Worm (Caenorhabditis elegans) whole organism, L2 larva: ENCODE results near the gene F54F2.6.

Experiments
- C34F6.9 ChIP-seq: fragments of 150-350 bp; optimal IDR thresholded peaks from 2 replicates; lab custom pipeline; 2014; ENCODE audit warnings: missing biosample characterization, missing genetic modification characterization
- F13H6.1 ChIP-seq: sonication (generic microtip); optimal IDR thresholded peaks from 2 replicates; lab custom pipeline; 2016; ENCODE audit warnings: missing genetic modification characterization, missing compliant biosample characterization
- R02D3.7 ChIP-seq: fragments of 150-350 bp; optimal IDR thresholded peaks from 2 replicates; lab custom pipeline; 2014; ENCODE audit warnings: missing biosample characterization, missing genetic modification characterization
- Y55F3AM.14 ChIP-seq: fragments of 200-800 bp; sonication (Bioruptor generic); optimal IDR thresholded peaks from 2 replicates; lab custom pipeline; 2018; ENCODE audit warnings: mild to moderate bottlenecking, missing genetic modification characterization, missing compliant biosample characterization
- ZK546.5 ChIP-seq: sonication (generic microtip); optimal IDR thresholded peaks from 2 replicates; lab custom pipeline; 2017; ENCODE audit warnings: missing biosample characterization, missing genetic modification characterization
- aly-2 ChIP-seq: fragments of 150-350 bp; optimal IDR thresholded peaks from 2 replicates; lab custom pipeline; 2014; ENCODE audit warnings: missing biosample characterization, missing genetic modification characterization
- ama-1 ChIP-seq: fragments of 150-350 bp; optimal IDR thresholded peaks from 2 replicates; lab custom pipeline; 2018; ENCODE audit warnings: inconsistent platforms
- blmp-1 ChIP-seq: sonication (generic microtip); optimal IDR thresholded peaks from 2 replicates; lab custom pipeline; 2017; ENCODE audit warnings: missing genetic modification characterization, mild to moderate bottlenecking, missing compliant biosample characterization, antibody characterized with exemption, moderate library complexity; ENCODE audit not compliant: insufficient read depth
- ceh-16 ChIP-seq: fragments of 150-350 bp; optimal IDR thresholded peaks from 2 replicates; lab custom pipeline; 2014; ENCODE audit warnings: missing biosample characterization, missing genetic modification characterization
- ceh-82 ChIP-seq: fragments of 150-350 bp; optimal IDR thresholded peaks from 2 replicates; lab custom pipeline; 2014; ENCODE audit warnings: missing biosample characterization, missing genetic modification characterization
- crh-2 ChIP-seq: sonication (generic microtip); optimal IDR thresholded peaks from 2 replicates; lab custom pipeline; 2017; ENCODE audit warnings: missing biosample characterization, missing genetic modification characterization
- dmd-4 ChIP-seq: sonication (generic microtip); optimal IDR thresholded peaks from 2 replicates; lab custom pipeline; 2017; ENCODE audit warnings: missing biosample characterization, missing genetic modification characterization
- egl-27 ChIP-seq: sonication (generic microtip); optimal IDR thresholded peaks from 3 replicates; lab custom pipeline; 2017; ENCODE audit warnings: missing biosample characterization, missing genetic modification reagents, missing genetic modification characterization
- elt-1 ChIP-seq: fragments of 150-350 bp; optimal IDR thresholded peaks from 2 replicates; lab custom pipeline; 2014; ENCODE audit warnings: missing biosample characterization, missing genetic modification characterization
- elt-3 ChIP-seq: sonication (generic microtip); optimal IDR thresholded peaks from 2 replicates; lab custom pipeline; 2017; ENCODE audit warnings: missing biosample characterization, missing genetic modification characterization
- gmeb-1 ChIP-seq: fragments of 150-350 bp; optimal IDR thresholded peaks from 2 replicates; lab custom pipeline; 2014; ENCODE audit warnings: missing biosample characterization, missing genetic modification characterization
- lin-11 ChIP-seq: fragments of 150-350 bp; sonication (generic microtip); optimal IDR thresholded peaks from 2 replicates; lab custom pipeline; 2014; ENCODE audit warnings: missing biosample characterization, missing genetic modification characterization, inconsistent platforms, mixed read lengths
- lin-13 ChIP-seq: fragments of 150-350 bp; optimal IDR thresholded peaks from 2 replicates; lab custom pipeline; 2014; ENCODE audit warnings: missing biosample characterization, missing genetic modification reagents, missing genetic modification characterization
- lin-39 ChIP-seq: fragments of 150-350 bp; optimal IDR thresholded peaks from 2 replicates; lab custom pipeline; 2014; ENCODE audit warnings: missing biosample characterization, missing genetic modification reagents, missing genetic modification characterization
- lsy-2 ChIP-seq, 2 experiments: fragments of 150-350 bp in 1 of 2; sonication (generic microtip) in 1 of 2; optimal IDR thresholded peaks; 2 replicates each; lab custom pipeline; 2014 to 2017; ENCODE audit warnings: missing biosample characterization in 2 of 2, missing genetic modification characterization in 2 of 2
- mab-5 ChIP-seq: fragments of 150-350 bp; optimal IDR thresholded peaks from 2 replicates; lab custom pipeline; 2014; ENCODE audit warnings: missing biosample characterization, missing genetic modification characterization
- mbf-1 ChIP-seq: sonication (generic microtip); optimal IDR thresholded peaks from 2 replicates; lab custom pipeline; 2017; ENCODE audit warnings: missing biosample characterization, missing genetic modification characterization
- mdl-1 ChIP-seq, 2 experiments: fragments of 150-350 bp in 1 of 2; sonication (generic microtip) in 1 of 2; optimal IDR thresholded peaks; 2 replicates each; lab custom pipeline; 2017; ENCODE audit warnings: missing biosample characterization in 2 of 2, missing genetic modification characterization in 2 of 2
- nhr-11 ChIP-seq: fragments of 150-350 bp; optimal IDR thresholded peaks from 2 replicates; lab custom pipeline; 2014; ENCODE audit warnings: missing biosample characterization, missing genetic modification characterization
- nhr-12 ChIP-seq: fragments of 150-350 bp; optimal IDR thresholded peaks from 2 replicates; lab custom pipeline; 2014; ENCODE audit warnings: missing biosample characterization, missing genetic modification characterization
- nhr-129 ChIP-seq: fragments of 150-350 bp; optimal IDR thresholded peaks from 2 replicates; lab custom pipeline; 2014; ENCODE audit warnings: missing biosample characterization, missing genetic modification characterization
- nhr-21 ChIP-seq: fragments of 150-350 bp; optimal IDR thresholded peaks from 2 replicates; lab custom pipeline; 2014; ENCODE audit warnings: missing biosample characterization, missing genetic modification characterization
- nhr-237 ChIP-seq: fragments of 150-350 bp; optimal IDR thresholded peaks from 2 replicates; lab custom pipeline; 2014; ENCODE audit warnings: missing biosample characterization, missing genetic modification characterization
- nhr-25 ChIP-seq: fragments of 150-350 bp; sonication (generic microtip); optimal IDR thresholded peaks from 3 replicates; lab custom pipeline; 2014; ENCODE audit warnings: missing biosample characterization, missing genetic modification characterization
- peb-1 ChIP-seq: fragments of 150-350 bp; optimal IDR thresholded peaks from 2 replicates; lab custom pipeline; 2014; ENCODE audit warnings: missing biosample characterization, missing genetic modification characterization
- sem-4 ChIP-seq: fragments of 150-350 bp; optimal IDR thresholded peaks from 2 replicates; lab custom pipeline; 2014; ENCODE audit warnings: missing biosample characterization, missing genetic modification reagents, missing genetic modification characterization
- sma-3 ChIP-seq: sonication (generic microtip); optimal IDR thresholded peaks from 2 replicates; lab custom pipeline; 2016; ENCODE audit warnings: missing genetic modification reagents, missing genetic modification characterization, missing compliant biosample characterization
- sma-9 ChIP-seq, 2 experiments: fragments of 150-350 bp in 1 of 2; sonication (generic microtip) in 1 of 2; optimal IDR thresholded peaks; 2 replicates each; lab custom pipeline; 2014 to 2016; ENCODE audit warnings: missing genetic modification characterization in 2 of 2, mild to moderate bottlenecking in 1 of 2, missing biosample characterization in 1 of 2, missing compliant biosample characterization in 1 of 2, missing genetic modification reagents in 1 of 2, moderate library complexity in 1 of 2
- snpc-4 ChIP-seq: fragments of 150-350 bp; optimal IDR thresholded peaks from 2 replicates; lab custom pipeline; 2014; ENCODE audit warnings: missing biosample characterization, missing genetic modification characterization
- unc-39 ChIP-seq: fragments of 150-350 bp; optimal IDR thresholded peaks from 2 replicates; lab custom pipeline; 2014; ENCODE audit warnings: missing biosample characterization, missing genetic modification characterization
- unc-55 ChIP-seq: fragments of 150-350 bp; sonication (generic microtip); optimal IDR thresholded peaks from 3 replicates; lab custom pipeline; 2014; ENCODE audit warnings: missing biosample characterization, missing genetic modification reagents, missing genetic modification characterization
- unc-62 ChIP-seq: fragments of 150-350 bp; optimal IDR thresholded peaks from 2 replicates; lab custom pipeline; 2014; ENCODE audit warnings: missing biosample characterization, missing genetic modification reagents, missing genetic modification characterization
- zag-1 ChIP-seq: fragments of 150-350 bp; optimal IDR thresholded peaks from 2 replicates; lab custom pipeline; 2014; ENCODE audit warnings: missing biosample characterization, missing genetic modification characterization
- ztf-1 ChIP-seq: fragments of 200-800 bp; sonication (Bioruptor generic); conservative IDR thresholded peaks from 2 replicates; pipeline ENCODE4 v1.3.6; 2022; ENCODE audit warnings: missing genetic modification characterization, missing compliant biosample characterization
- ztf-11 ChIP-seq: sonication (generic microtip); optimal IDR thresholded peaks from 2 replicates; lab custom pipeline; 2017; ENCODE audit warnings: missing biosample characterization, missing genetic modification characterization
- ztf-4 ChIP-seq: fragments of 150-350 bp; optimal IDR thresholded peaks from 2 replicates; lab custom pipeline; 2014; ENCODE audit warnings: missing biosample characterization, missing genetic modification characterization

Gene F54F2.6

DNA sequence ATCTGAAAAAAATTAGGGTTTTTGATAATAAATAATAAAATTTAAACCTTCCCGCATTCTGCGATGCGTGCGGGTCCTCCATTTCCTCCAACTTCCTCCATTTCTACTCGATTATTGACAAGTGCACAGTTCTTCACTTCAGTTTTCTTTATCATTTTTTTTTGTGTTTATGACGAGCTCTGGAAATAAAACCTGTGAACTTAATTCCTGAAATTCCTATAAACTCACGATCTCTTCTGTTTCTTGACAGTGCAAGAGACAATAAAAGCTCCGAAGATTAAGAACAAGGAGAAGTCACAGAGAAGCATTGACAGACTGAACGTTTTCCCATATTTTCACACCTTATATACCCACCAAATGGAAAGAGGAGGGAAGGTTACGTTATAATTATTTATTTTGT, 28.6 kb downstream of the F54F2.6 start, which contains the start of gene K02D10.3:
Gene K02D10.3 (minus strand): TSS at position 101 of the 400 bp plus-strand sequence.
- TF ChIP-seq lin-11 (tag; lab: Kevin White, UChicago) (no peak), ama-1 (lab: Kevin White, UChicago) (no peak), unc-39 (tag; lab: Kevin White, UChicago) (no peak), ztf-11 (tag; lab: Kevin White, UChicago) (no peak), nhr-237 (tag; lab: Kevin White, UChicago) (no peak), mab-5 (no peak), ceh-16 (tag; lab: Kevin White, UChicago) (no peak), egl-27 (tag; lab: Kevin White, UChicago) (no peak), unc-55 (GFP tag; lab: Kevin White, UChicago) (no peak), lin-13 (GFP tag; lab: Kevin White, UChicago) (no peak), R02D3.7 (tag; lab: Kevin White, UChicago) (no peak), Y55F3AM.14 (GFP tag; lab: Kevin White, UChicago) (no peak), elt-1 (no peak), nhr-12 (tag; lab: Kevin White, UChicago) (no peak), mbf-1 (tag; lab: Kevin White, UChicago) (no peak), aly-2 (no peak), lin-39 (no peak)
- TF ChIP-seq, all 48 proteins: peak for 0

DNA sequence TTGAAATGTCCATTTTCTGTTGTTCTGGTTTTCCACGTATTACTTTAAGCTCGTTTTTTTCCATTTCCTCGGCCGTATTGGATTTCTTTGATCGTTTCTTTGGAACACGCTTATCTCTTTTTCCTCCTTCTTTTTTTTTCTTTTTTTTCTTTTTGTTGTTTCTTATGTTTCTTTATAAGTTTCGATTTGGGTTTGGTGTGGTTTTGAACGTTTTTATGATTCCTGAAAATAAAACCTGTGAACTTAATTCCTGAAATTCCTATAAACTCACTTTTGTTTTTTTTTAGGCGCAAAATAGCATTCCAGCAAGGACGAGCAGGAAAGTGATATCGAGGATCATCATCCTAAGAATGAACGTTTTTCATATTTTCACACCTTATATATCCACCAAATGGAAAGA, 29.3 kb downstream of the F54F2.6 start, which contains the start of gene K02D10.2:
Gene K02D10.2 (minus strand): TSS at position 101 of the 400 bp plus-strand sequence.
- TF ChIP-seq ztf-1: no peak
- TF ChIP-seq elt-1: no peak

DNA sequence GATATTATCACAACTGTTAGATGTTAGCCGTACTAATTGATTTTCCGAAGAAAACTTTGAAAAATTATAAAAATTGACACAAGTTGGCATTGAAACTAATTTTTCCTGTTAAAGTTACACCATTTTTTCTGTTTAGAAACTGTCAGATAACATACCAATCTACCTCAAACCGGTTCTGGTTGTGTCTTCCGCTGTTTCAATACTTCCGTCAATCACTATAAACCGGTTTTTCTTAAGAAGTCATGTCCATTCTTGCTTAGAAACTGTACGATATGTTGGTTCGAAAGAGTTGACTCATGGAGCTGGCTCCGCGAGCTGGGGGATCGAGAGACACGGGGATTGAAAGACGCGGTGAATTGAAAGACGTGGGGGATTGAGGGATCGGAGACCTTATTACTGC, 30.3 kb downstream of the F54F2.6 start:
- TF ChIP-seq nhr-25 (tag; lab: Kevin White, UChicago) (peak; percentile 48), ceh-16 (tag; lab: Kevin White, UChicago) (no peak)

DNA sequence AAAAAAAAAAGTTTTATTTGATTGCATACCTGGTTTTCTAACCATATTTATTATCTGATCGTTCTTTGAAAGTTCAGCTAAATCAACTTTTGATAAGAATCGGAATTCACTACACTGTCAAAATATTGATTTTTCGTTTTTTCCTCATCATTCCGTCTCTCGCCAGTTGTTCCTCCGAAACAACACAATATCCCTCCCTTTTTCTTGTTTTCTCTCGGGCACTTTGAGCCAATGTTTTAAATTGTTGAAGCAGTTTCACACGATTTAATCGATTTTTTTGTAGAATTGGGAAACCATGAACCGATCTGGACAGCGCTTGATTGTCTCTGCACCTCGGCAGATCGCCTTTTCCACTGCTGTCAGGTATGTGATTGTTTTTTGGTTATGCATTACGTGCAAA, 31.2 kb downstream of the F54F2.6 start, which contains the start of gene K02D10.1:
Gene K02D10.1 (plus strand): TSS at position 284 of the 400 bp plus-strand sequence.
- TF ChIP-seq Y55F3AM.14 (GFP tag; lab: Kevin White, UChicago) (no peak), gmeb-1 (tag; lab: Kevin White, UChicago) (no peak), ama-1 (lab: Kevin White, UChicago) (peak; percentile 2), nhr-12 (tag; lab: Kevin White, UChicago) (no peak), C34F6.9 (tag; lab: Kevin White, UChicago) (peak; percentile 12)

DNA sequence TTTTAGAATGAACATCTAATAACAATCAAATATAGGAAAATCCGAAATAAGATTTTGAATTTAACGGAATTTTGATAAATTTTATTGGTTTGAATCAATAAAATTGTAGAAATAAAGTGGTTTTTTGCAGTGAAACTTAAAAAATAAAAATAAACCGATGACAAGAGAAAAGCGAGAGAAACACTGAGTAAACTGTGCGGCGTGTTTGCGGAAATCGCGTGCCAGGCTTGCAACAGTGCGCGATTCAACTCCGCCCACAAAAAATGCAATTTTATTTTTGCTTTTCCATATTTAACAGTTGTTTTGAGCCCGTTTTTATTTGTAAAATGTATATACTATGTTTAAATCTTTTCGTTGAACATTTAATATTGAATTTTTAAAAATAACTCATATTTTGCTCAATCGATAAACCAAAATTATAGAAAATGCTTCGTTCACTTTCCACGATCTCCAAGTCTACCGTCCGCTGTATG, 32.6 kb downstream of the F54F2.6 start, which contains the start of gene mtss-1:
Gene mtss-1 (plus strand): TSS at position 423 of the 473 bp plus-strand sequence.
- TF ChIP-seq aly-2: no peak
- TF ChIP-seq dmd-4: no peak
- peak; percentile 52 for TF ChIP-seq sma-9 (GFP tag; optimal IDR thresholded peaks at IDR 0.05; lab: Kevin White, UChicago)
- no peak for TF ChIP-seq sma-9 (tag; optimal IDR thresholded peaks at IDR 0.05; lab: Kevin White, UChicago)
- no peak for TF ChIP-seq R02D3.7 (tag; lab: Kevin White, UChicago)
- no peak for TF ChIP-seq unc-62 (GFP tag; lab: Kevin White, UChicago)
- peak; percentile 1 for TF ChIP-seq blmp-1 (tag; lab: Kevin White, UChicago)
- TF ChIP-seq ceh-16 (tag; lab: Kevin White, UChicago): no peak
- no peak for TF ChIP-seq elt-1
- TF ChIP-seq lin-13 (GFP tag; lab: Kevin White, UChicago): peak; percentile 48
- TF ChIP-seq sem-4 (tag; lab: Kevin White, UChicago): no peak
- peak; percentile 44 for TF ChIP-seq mab-5
- TF ChIP-seq peb-1 (tag; lab: Kevin White, UChicago): no peak
- no peak for TF ChIP-seq ztf-4
- peak; percentile 41 for TF ChIP-seq sma-3 (GFP tag; lab: Kevin White, UChicago)
- peak; percentile 69 for TF ChIP-seq F13H6.1
- no peak for TF ChIP-seq ama-1 (lab: Kevin White, UChicago)
- TF ChIP-seq nhr-129 (tag; lab: Kevin White, UChicago): peak; percentile 49
- TF ChIP-seq gmeb-1 (tag; lab: Kevin White, UChicago): peak; percentile 58
- TF ChIP-seq ceh-82: no peak
- no peak for TF ChIP-seq nhr-237 (tag; lab: Kevin White, UChicago)
- peak; percentile 50 for TF ChIP-seq C34F6.9 (tag; lab: Kevin White, UChicago)
- TF ChIP-seq ztf-11 (tag; lab: Kevin White, UChicago): no peak
- TF ChIP-seq zag-1 (tag; lab: Kevin White, UChicago): no peak
- TF ChIP-seq nhr-12 (tag; lab: Kevin White, UChicago): no peak
- no peak for TF ChIP-seq egl-27 (tag; lab: Kevin White, UChicago)
- no peak for TF ChIP-seq ZK546.5 (tag; lab: Kevin White, UChicago)
- TF ChIP-seq mdl-1 (tag; optimal IDR thresholded peaks at IDR 0.05; lab: Kevin White, UChicago): no peak
- peak; percentile 45 for TF ChIP-seq lin-11 (tag; lab: Kevin White, UChicago)
- peak; percentile 26 to 67 for TF ChIP-seq lsy-2 (tag; optimal IDR thresholded peaks at IDR 0.05; lab: Kevin White, UChicago)
- no peak for TF ChIP-seq Y55F3AM.14 (GFP tag; lab: Kevin White, UChicago)
- TF ChIP-seq snpc-4 (tag; lab: Kevin White, UChicago): no peak
- peak; percentile 38 for TF ChIP-seq crh-2 (tag; lab: Kevin White, UChicago)
- no peak for TF ChIP-seq unc-39 (tag; lab: Kevin White, UChicago)
- no peak for TF ChIP-seq elt-3
- peak; percentile 73 for TF ChIP-seq unc-55 (GFP tag; lab: Kevin White, UChicago)
- TF ChIP-seq ztf-1: no peak
- no peak for TF ChIP-seq nhr-21
- TF ChIP-seq mbf-1 (tag; lab: Kevin White, UChicago): peak; percentile 16
- no peak for TF ChIP-seq nhr-11
